Fruit fly (Drosophila melanogaster) whole organism, embryonic: ENCODE data around the gene CG7611.

Experiments
- Abd-B ChIP-seq: fragments of 200-800 bp; sonication (Bioruptor generic); optimal IDR thresholded peaks from 2 replicates; lab custom pipeline; 2018; ENCODE audit warnings: missing biosample characterization, mild to moderate bottlenecking, missing genetic modification characterization, moderate library complexity
- Adf1 ChIP-seq: fragments of 200-800 bp; sonication (Bioruptor generic); IDR thresholded peaks from 2 replicates; pipeline ENCODE4 v1.3.6; 2022; ENCODE audit warnings: missing biosample characterization, missing genetic modification characterization
- Atf3 ChIP-seq: fragments of 200-800 bp; sonication (Bioruptor generic); optimal IDR thresholded peaks from 3 replicates; lab custom pipeline; 2016; ENCODE audit warnings: missing biosample characterization, missing genetic modification characterization
- CG10565 ChIP-seq: fragments of 200-800 bp; sonication (Bioruptor generic); optimal IDR thresholded peaks from 3 replicates; lab custom pipeline; 2016; ENCODE audit warnings: missing biosample characterization, mild to moderate bottlenecking, missing genetic modification characterization
- CG11247 ChIP-seq: fragments of 200-800 bp; sonication (Bioruptor generic); IDR thresholded peaks from 2 replicates; pipeline ENCODE4 v1.3.6; 2022; ENCODE audit warnings: missing biosample characterization, missing genetic modification characterization
- CG11398 ChIP-seq: fragments of 200-800 bp; sonication (Bioruptor generic); optimal IDR thresholded peaks from 2 replicates; lab custom pipeline; 2016; ENCODE audit warnings: missing biosample characterization, missing genetic modification characterization
- CG12659 ChIP-seq: fragments of 200-800 bp; sonication (Bioruptor generic); optimal IDR thresholded peaks from 3 replicates; lab custom pipeline; 2017; ENCODE audit warnings: mild to moderate bottlenecking, missing biosample characterization, missing genetic modification reagents, missing genetic modification characterization
- CG12769 ChIP-seq: fragments of 200-800 bp; sonication (Bioruptor generic); optimal IDR thresholded peaks from 2 replicates; lab custom pipeline; 2019; ENCODE audit warnings: missing biosample characterization, mild to moderate bottlenecking, missing genetic modification characterization, moderate library complexity
- CG12942 ChIP-seq: fragments of 200-800 bp; sonication (Bioruptor generic); optimal IDR thresholded peaks from 3 replicates; lab custom pipeline; 2016; ENCODE audit warnings: missing biosample characterization, missing genetic modification characterization
- CG13775 ChIP-seq: fragments of 200-800 bp; sonication (Bioruptor generic); optimal IDR thresholded peaks from 3 replicates; lab custom pipeline; 2017; ENCODE audit warnings: missing biosample characterization, mild to moderate bottlenecking, missing genetic modification characterization
- CG14014 ChIP-seq: fragments of 200-800 bp; sonication (Bioruptor generic); IDR thresholded peaks from 2 replicates; pipeline ENCODE4 v1.3.6; 2022; ENCODE audit warnings: missing biosample characterization, missing genetic modification characterization
- CG15269 ChIP-seq: fragments of 200-800 bp; sonication (Bioruptor generic); optimal IDR thresholded peaks from 2 replicates; lab custom pipeline; 2018; ENCODE audit warnings: missing biosample characterization, mild to moderate bottlenecking, missing genetic modification characterization, moderate library complexity
- CG16863 ChIP-seq: fragments of 200-800 bp; sonication (Bioruptor generic); optimal IDR thresholded peaks from 3 replicates; lab custom pipeline; 2016; ENCODE audit warnings: missing biosample characterization, missing genetic modification characterization
- CG17328 ChIP-seq: fragments of 200-800 bp; sonication (Bioruptor generic); IDR thresholded peaks from 2 replicates; pipeline ENCODE4 v1.3.6; 2022; ENCODE audit warnings: missing biosample characterization, missing genetic modification characterization
- CG2129 ChIP-seq: fragments of 200-800 bp; sonication (Bioruptor generic); IDR thresholded peaks from 2 replicates; pipeline ENCODE4 v1.3.6; 2022; ENCODE audit warnings: missing biosample characterization, missing genetic modification characterization; ENCODE audit not compliant: partially characterized antibody
- CG3281 ChIP-seq: fragments of 200-800 bp; sonication (Bioruptor generic); optimal IDR thresholded peaks from 3 replicates; lab custom pipeline; 2017; ENCODE audit warnings: missing biosample characterization, mild to moderate bottlenecking, missing genetic modification characterization
- CG5953 ChIP-seq: fragments of 200-800 bp; sonication (Bioruptor generic); IDR thresholded peaks from 2 replicates; pipeline ENCODE4 v1.3.6; 2022; ENCODE audit warnings: missing biosample characterization, missing genetic modification characterization
- CG7271 ChIP-seq: fragments of 200-800 bp; sonication (Bioruptor generic); optimal IDR thresholded peaks from 2 replicates; lab custom pipeline; 2018; ENCODE audit warnings: missing biosample characterization, mild to moderate bottlenecking, missing genetic modification characterization, moderate library complexity
- CG9797 ChIP-seq: fragments of 200-800 bp; sonication (Bioruptor generic); optimal IDR thresholded peaks from 3 replicates; lab custom pipeline; 2018; ENCODE audit warnings: missing biosample characterization, mild to moderate bottlenecking, missing genetic modification characterization
- Dip2 ChIP-seq: fragments of 200-800 bp; sonication (Bioruptor generic); IDR thresholded peaks from 2 replicates; pipeline ENCODE4 v1.3.6; 2022; ENCODE audit warnings: missing biosample characterization, missing genetic modification characterization
- Dref ChIP-seq: fragments of 200-800 bp; sonication (Bioruptor generic); IDR thresholded peaks from 2 replicates; pipeline ENCODE4 v1.3.6; 2022; ENCODE audit warnings: missing biosample characterization, missing genetic modification characterization
- GATAe ChIP-seq: fragments of 200-800 bp; sonication (Bioruptor generic); conservative IDR thresholded peaks from 2 replicates; pipeline ENCODE4 v1.3.6; 2022; ENCODE audit warnings: missing biosample characterization, missing genetic modification characterization
- Hr3 ChIP-seq: fragments of 200-800 bp; sonication (Bioruptor generic); optimal IDR thresholded peaks from 3 replicates; lab custom pipeline; 2016; ENCODE audit warnings: missing biosample characterization, missing genetic modification characterization
- Max ChIP-seq: fragments of 200-800 bp; sonication (Bioruptor generic); optimal IDR thresholded peaks from 2 replicates; lab custom pipeline; 2016; ENCODE audit warnings: missing biosample characterization, mild to moderate bottlenecking, missing genetic modification characterization
- Sin3A ChIP-seq: fragments of >200 bp; optimal IDR thresholded peaks from 2 replicates; lab custom pipeline; 2018
- Spps ChIP-seq: fragments of 200-800 bp; sonication (Bioruptor generic); optimal IDR thresholded peaks from 2 replicates; lab custom pipeline; 2018; ENCODE audit warnings: missing biosample characterization, mild to moderate bottlenecking, missing genetic modification characterization
- YL-1 ChIP-seq: fragments of 200-800 bp; sonication (Bioruptor generic); optimal IDR thresholded peaks from 3 replicates; lab custom pipeline; 2017; ENCODE audit warnings: missing biosample characterization, mild to moderate bottlenecking, missing genetic modification characterization
- ato ChIP-seq: fragments of 200-800 bp; sonication (Bioruptor generic); IDR thresholded peaks from 2 replicates; pipeline ENCODE4 v1.3.6; 2022; ENCODE audit warnings: missing biosample characterization, missing genetic modification characterization; ENCODE audit not compliant: partially characterized antibody
- corto ChIP-seq: fragments of 200-800 bp; sonication (Bioruptor generic); optimal IDR thresholded peaks from 2 replicates; lab custom pipeline; 2016; ENCODE audit warnings: missing biosample characterization, mild to moderate bottlenecking, missing genetic modification characterization, moderate library complexity
- croc ChIP-seq: fragments of 200-800 bp; sonication (Bioruptor generic); conservative IDR thresholded peaks from 3 replicates; pipeline ENCODE4 v1.3.6; 2022; ENCODE audit warnings: missing biosample characterization, missing genetic modification characterization
- dan ChIP-seq: fragments of 200-800 bp; sonication (Bioruptor generic); IDR thresholded peaks from 2 replicates; pipeline ENCODE4 v1.3.6; 2022; ENCODE audit warnings: missing biosample characterization, missing genetic modification characterization
- dati ChIP-seq: fragments of 200-800 bp; sonication (Bioruptor generic); IDR thresholded peaks from 2 replicates; pipeline ENCODE4 v1.3.6; 2022; ENCODE audit warnings: missing biosample characterization, missing genetic modification characterization
- en ChIP-seq: fragments of 200-800 bp; sonication (Bioruptor generic); optimal IDR thresholded peaks from 2 replicates; lab custom pipeline; 2016; ENCODE audit warnings: missing biosample characterization, missing genetic modification characterization
- fd3F ChIP-seq: fragments of 200-800 bp; sonication (Bioruptor generic); optimal IDR thresholded peaks from 2 replicates; lab custom pipeline; 2018; ENCODE audit warnings: missing biosample characterization, mild to moderate bottlenecking, missing genetic modification characterization, moderate library complexity
- gcm ChIP-seq: fragments of 200-800 bp; sonication (Bioruptor generic); optimal IDR thresholded peaks from 2 replicates; lab custom pipeline; 2019; ENCODE audit warnings: missing biosample characterization, mild to moderate bottlenecking, missing genetic modification characterization, moderate library complexity
- gem ChIP-seq: fragments of 200-800 bp; sonication (Bioruptor generic); optimal IDR thresholded peaks from 2 replicates; lab custom pipeline; 2019; ENCODE audit warnings: missing biosample characterization, mild to moderate bottlenecking, missing genetic modification characterization, moderate library complexity
- grau ChIP-seq: fragments of 200-800 bp; optimal IDR thresholded peaks from 3 replicates; lab custom pipeline; 2019; ENCODE audit warnings: missing biosample characterization, mild to moderate bottlenecking, missing genetic modification characterization, moderate library complexity
- jigr1 ChIP-seq: fragments of 200-800 bp; sonication (Bioruptor generic); IDR thresholded peaks from 3 replicates; pipeline ENCODE4 v1.3.6; 2022; ENCODE audit warnings: missing biosample characterization, missing genetic modification characterization
- jumu ChIP-seq: fragments of 200-800 bp; sonication (Bioruptor generic); optimal IDR thresholded peaks from 3 replicates; lab custom pipeline; 2016; ENCODE audit warnings: missing biosample characterization, missing genetic modification characterization
- lilli ChIP-seq: fragments of 200-800 bp; sonication (Bioruptor generic); optimal IDR thresholded peaks from 3 replicates; lab custom pipeline; 2016; ENCODE audit warnings: missing biosample characterization, missing genetic modification characterization
- onecut ChIP-seq: fragments of 200-800 bp; sonication (Bioruptor generic); IDR thresholded peaks from 2 replicates; pipeline ENCODE4 v1.3.6; 2022; ENCODE audit warnings: missing biosample characterization, missing genetic modification characterization
- ranshi ChIP-seq: fragments of 200-800 bp; sonication (Bioruptor generic); IDR thresholded peaks from 2 replicates; pipeline ENCODE4 v1.3.6; 2022; ENCODE audit warnings: missing biosample characterization, missing genetic modification characterization
- sr ChIP-seq: fragments of 200-800 bp; sonication (Bioruptor generic); IDR thresholded peaks from 3 replicates; pipeline ENCODE4 v1.3.6; 2022; ENCODE audit warnings: missing biosample characterization, missing genetic modification characterization
- sug ChIP-seq: fragments of 200-800 bp; optimal IDR thresholded peaks from 2 replicates; lab custom pipeline; 2019; ENCODE audit warnings: missing biosample characterization, mild to moderate bottlenecking, missing genetic modification characterization, moderate library complexity
- tio ChIP-seq: fragments of 200-800 bp; sonication (Bioruptor generic); optimal IDR thresholded peaks from 2 replicates; lab custom pipeline; 2017; ENCODE audit warnings: missing biosample characterization, missing genetic modification characterization, inconsistent platforms
- tll ChIP-seq, 2 experiments: fragments of 200-800 bp in 1 of 2; fragments of >200 bp in 1 of 2; sonication (Bioruptor generic) in 1 of 2; optimal IDR thresholded peaks; 2 replicates each; lab custom pipeline; 2017 to 2019; ENCODE audit warnings: missing biosample characterization in 2 of 2, missing genetic modification characterization in 2 of 2, mild to moderate bottlenecking in 1 of 2, moderate library complexity in 1 of 2
- ttk ChIP-seq: fragments of 200-800 bp; sonication (Bioruptor generic); IDR thresholded peaks from 2 replicates; pipeline ENCODE4 v2.1.2; 2022; ENCODE audit warnings: missing biosample characterization, missing genetic modification characterization
- tup ChIP-seq: fragments of 200-800 bp; sonication (Bioruptor generic); optimal IDR thresholded peaks from 2 replicates; lab custom pipeline; 2016; ENCODE audit warnings: missing biosample characterization, mild to moderate bottlenecking, missing genetic modification characterization, moderate library complexity
- tx ChIP-seq: fragments of 200-800 bp; sonication (Bioruptor generic); optimal IDR thresholded peaks from 2 replicates; lab custom pipeline; 2016; ENCODE audit warnings: missing biosample characterization, missing genetic modification characterization
- zfh1 ChIP-seq: fragments of 200-800 bp; sonication (Bioruptor generic); IDR thresholded peaks from 3 replicates; pipeline ENCODE4 v1.3.6; 2022; ENCODE audit warnings: missing biosample characterization, missing genetic modification characterization

CG7611 gene

dm6 chr3L:21507354-21507928 lies 15.5 kb upstream of the CG7611 start, which contains the start of the genes Glg1 and M6 (continued):
- peak; percentile 71 for TF ChIP-seq Hr3
- no peak for TF ChIP-seq dan (GFP tag; lab: Robert Waterston, UW)
- peak; percentile 89 for TF ChIP-seq ato (GFP tag; lab: Robert Waterston, UW)
- TF ChIP-seq CG15269 = peak; percentile 74
- TF ChIP-seq CG14014 (GFP tag; lab: Robert Waterston, UW) = peak; percentile 49; the same call in 1 of the 2 replicates
- peak; percentile 37 for TF ChIP-seq CG9797
- peak in 1 of 2 experiments; percentile 30 for TF ChIP-seq tll (GFP tag; optimal IDR thresholded peaks at IDR 0.05; lab: Kevin White, UChicago)
- peak; percentile 38 for TF ChIP-seq fd3F
- no peak for TF ChIP-seq CG7271 (tag; lab: Kevin White, UChicago)
- peak; percentile 71 for TF ChIP-seq grau
- TF ChIP-seq Max (GFP tag; lab: Kevin White, UChicago) = peak; percentile 65
- peak; percentile 57; the same call in 2 of the 3 replicates for TF ChIP-seq zfh1 (GFP tag; lab: Robert Waterston, UW)
- TF ChIP-seq Dip2 (GFP tag; lab: Robert Waterston, UW) = no peak
- no peak for TF ChIP-seq tio
- TF ChIP-seq jigr1 = no peak
- TF ChIP-seq CG12769 (tag; lab: Kevin White, UChicago) = peak; percentile 80
- no peak for TF ChIP-seq GATAe (GFP tag; lab: Robert Waterston, UW)
- TF ChIP-seq CG11398 = no peak
- peak; percentile 36 for TF ChIP-seq tx (GFP tag; lab: Kevin White, UChicago)
- TF ChIP-seq Abd-B (GFP tag; lab: Kevin White, UChicago) = peak; percentile 77
- TF ChIP-seq ranshi = peak; percentile 69; the same call in 1 of the 2 replicates
- TF ChIP-seq CG2129 (GFP tag; lab: Robert Waterston, UW) = peak; percentile 89
- peak; percentile 35 for TF ChIP-seq Spps (tag; lab: Kevin White, UChicago)
- TF ChIP-seq CG17328 = peak; percentile 67
- peak; percentile 74 for TF ChIP-seq sug (tag; lab: Kevin White, UChicago)
- peak; percentile 86 for TF ChIP-seq CG12659 (GFP tag; lab: Kevin White, UChicago)
- TF ChIP-seq CG13775 = peak; percentile 72
- peak; percentile 58 for TF ChIP-seq onecut
- no peak for TF ChIP-seq sr
- TF ChIP-seq Adf1 (GFP tag; lab: Robert Waterston, UW) = peak; percentile 41; the same call in 1 of the 2 replicates
- peak; percentile 82 for TF ChIP-seq gem
- TF ChIP-seq jumu (GFP tag; lab: Kevin White, UChicago) = peak; percentile 60
- TF ChIP-seq tup (GFP tag; lab: Kevin White, UChicago) = peak; percentile 7
- peak; percentile 81 for TF ChIP-seq lilli (GFP tag; lab: Kevin White, UChicago)
- TF ChIP-seq Atf3 = peak; percentile 32
- no peak for TF ChIP-seq dati (GFP tag; lab: Robert Waterston, UW)
- TF ChIP-seq CG10565 (GFP tag; lab: Kevin White, UChicago) = no peak
- 0 out of 3 replicates have a peak, but pooled peaks have one; percentile 16 for TF ChIP-seq croc (GFP tag; lab: Robert Waterston, UW)
- no peak for TF ChIP-seq CG5953 (GFP tag; lab: Robert Waterston, UW)
- TF ChIP-seq YL-1 (GFP tag; lab: Kevin White, UChicago) = peak; percentile 78
- peak; percentile 69 for TF ChIP-seq CG3281
- TF ChIP-seq CG16863 (GFP tag; lab: Kevin White, UChicago) = peak; percentile 50
- peak; percentile 46 for TF ChIP-seq CG12942 (GFP tag; lab: Kevin White, UChicago)
- no peak for TF ChIP-seq CG11247 (GFP tag; lab: Robert Waterston, UW)
- TF ChIP-seq corto (GFP tag; lab: Kevin White, UChicago) = peak; percentile 50
- TF ChIP-seq ttk = no peak
- peak; percentile 79 for TF ChIP-seq Sin3A
- peak; percentile 15 for TF ChIP-seq en (GFP tag; lab: Kevin White, UChicago)
- peak; percentile 89 for TF ChIP-seq Dref
- TF ChIP-seq gcm (GFP tag; lab: Kevin White, UChicago) = peak; percentile 51
